Worm (Caenorhabditis elegans) whole organism, L4 larva: Measurements from ENCODE around the gene sek-4.

Experiments
- R02D3.7 ChIP-seq: fragments of 150-350 bp; sonication (generic microtip); optimal IDR thresholded peaks from 3 replicates; lab custom pipeline; 2014; ENCODE audit warnings: missing biosample characterization, missing genetic modification characterization
- fkh-10 ChIP-seq: fragments of 150-350 bp; optimal IDR thresholded peaks from 2 replicates; lab custom pipeline; 2014; ENCODE audit warnings: missing biosample characterization, missing genetic modification reagents, missing genetic modification characterization
- gei-8 ChIP-seq: fragments of 200-800 bp; sonication (Bioruptor generic); optimal IDR thresholded peaks from 2 replicates; lab custom pipeline; 2018; ENCODE audit warnings: mild to moderate bottlenecking, missing genetic modification characterization, missing compliant biosample characterization

DNA sequence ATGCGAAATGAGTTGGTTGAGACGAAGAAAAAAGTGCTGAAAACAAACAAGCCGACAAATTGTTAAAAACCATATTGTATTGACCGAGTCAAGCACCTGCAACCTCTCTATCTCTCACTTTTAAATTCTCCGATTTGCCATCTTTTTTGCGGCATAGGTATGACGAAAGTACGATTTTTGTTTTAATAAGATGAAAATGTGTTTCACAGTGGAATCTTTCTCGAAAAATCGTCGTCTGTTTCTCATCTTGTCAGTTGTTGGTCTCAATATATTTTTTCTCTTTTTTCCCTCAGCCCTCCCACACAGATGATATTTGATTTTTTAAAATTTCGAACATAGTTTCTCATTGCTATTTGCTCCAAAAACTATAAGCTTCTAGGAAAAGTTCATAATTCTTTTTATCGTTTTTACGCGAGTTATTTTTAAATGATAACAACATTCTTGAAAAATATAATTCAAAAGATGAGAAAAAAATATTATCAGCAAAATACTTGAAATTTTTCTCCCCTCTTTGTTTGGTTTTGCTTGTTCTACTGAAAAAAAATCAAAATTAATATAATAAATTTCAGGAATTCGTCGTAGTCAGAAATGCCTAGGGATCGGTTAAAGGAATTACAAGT lies 26.2 kb upstream of the sek-4 start, which contains the start of gene syx-3:
- no peak for TF ChIP-seq R02D3.7 (tag; lab: Kevin White, UChicago)
- TF ChIP-seq gei-8: no peak
- TF ChIP-seq fkh-10 (GFP tag; lab: Kevin White, UChicago): no peak
